Worm (Caenorhabditis elegans) whole organism, young adult: ENCODE data around the gene Y32B12B.8.

ENCODE experiments used
- B0261.1 ChIP-seq: sonication (generic microtip); optimal IDR thresholded peaks from 2 replicates; lab custom pipeline; 2016; ENCODE audit warnings: mild to moderate bottlenecking, missing genetic modification characterization, moderate library complexity, missing compliant biosample characterization
- C17E4.6 ChIP-seq: fragments of 200-800 bp; sonication (Bioruptor generic); IDR thresholded peaks from 2 replicates; pipeline ENCODE4 v1.3.6; 2022; ENCODE audit warnings: missing genetic modification reagents, missing genetic modification characterization, missing compliant biosample characterization
- F49E8.2 ChIP-seq: sonication (generic microtip); optimal IDR thresholded peaks from 3 replicates; lab custom pipeline; 2017; ENCODE audit warnings: missing genetic modification characterization, mild to moderate bottlenecking, missing compliant biosample characterization, antibody characterized with exemption, moderate library complexity; ENCODE audit not compliant: insufficient read depth
- F55B11.4 ChIP-seq: sonication (generic microtip); optimal IDR thresholded peaks from 2 replicates; lab custom pipeline; 2016; ENCODE audit warnings: missing compliant biosample characterization, missing genetic modification characterization, borderline replicate concordance; ENCODE audit not compliant: insufficient read depth
- F57C9.4 ChIP-seq: sonication (generic microtip); optimal IDR thresholded peaks from 2 replicates; lab custom pipeline; 2017; ENCODE audit warnings: mild to moderate bottlenecking, missing genetic modification characterization, missing compliant biosample characterization
- K11D2.4 ChIP-seq: fragments of 200-800 bp; sonication (Bioruptor generic); IDR thresholded peaks from 2 replicates; pipeline ENCODE4 v1.3.6; 2022; ENCODE audit warnings: missing genetic modification reagents, missing genetic modification characterization, missing compliant biosample characterization
- K12H6.12 ChIP-seq: fragments of 200-800 bp; sonication (Bioruptor generic); optimal IDR thresholded peaks from 2 replicates; lab custom pipeline; 2018; ENCODE audit warnings: mild to moderate bottlenecking, missing genetic modification characterization, missing compliant biosample characterization
- Y53F4B.3 ChIP-seq: fragments of 200-800 bp; sonication (Bioruptor generic); IDR thresholded peaks from 2 replicates; pipeline ENCODE4 v1.3.6; 2022; ENCODE audit warnings: missing genetic modification reagents, missing genetic modification characterization, missing compliant biosample characterization
- Y56A3A.18 ChIP-seq: fragments of 200-800 bp; sonication (Bioruptor generic); IDR thresholded peaks from 2 replicates; pipeline ENCODE4 v1.3.6; 2022; ENCODE audit warnings: missing genetic modification reagents, missing genetic modification characterization, missing compliant biosample characterization
- ZK185.1 ChIP-seq: sonication (generic microtip); optimal IDR thresholded peaks from 2 replicates; lab custom pipeline; 2016; ENCODE audit warnings: mild to moderate bottlenecking, missing genetic modification characterization, missing compliant biosample characterization; ENCODE audit not compliant: poor library complexity, severe bottlenecking
- aptf-2 ChIP-seq: fragments of 200-800 bp; sonication (Bioruptor generic); conservative IDR thresholded peaks from 2 replicates; pipeline ENCODE4 v1.3.6; 2022; ENCODE audit warnings: missing genetic modification reagents, missing genetic modification characterization, missing compliant biosample characterization
- attf-3 ChIP-seq: fragments of 200-800 bp; sonication (Bioruptor generic); conservative IDR thresholded peaks from 2 replicates; pipeline ENCODE4 v1.3.6; 2022; ENCODE audit warnings: missing genetic modification reagents, missing genetic modification characterization, missing compliant biosample characterization
- attf-5 ChIP-seq: fragments of 200-800 bp; sonication (Bioruptor generic); optimal IDR thresholded peaks from 2 replicates; lab custom pipeline; 2018; ENCODE audit warnings: mild to moderate bottlenecking, missing genetic modification characterization, missing compliant biosample characterization
- attf-6 ChIP-seq: fragments of 200-800 bp; sonication (Bioruptor generic); IDR thresholded peaks from 2 replicates; pipeline ENCODE4 v1.3.6; 2022; ENCODE audit warnings: missing genetic modification reagents, missing genetic modification characterization, missing compliant biosample characterization
- cebp-1 ChIP-seq, 2 experiments: fragments of 200-800 bp in 1 of 2; sonication (Bioruptor generic) in 1 of 2; sonication (generic microtip) in 1 of 2; IDR thresholded peaks in 1 of 2; optimal IDR thresholded peaks in 1 of 2; 2 replicates each; pipeline versions ENCODE4 v1.3.6 to Lab custom; 2017 to 2022; ENCODE audit warnings: missing compliant biosample characterization in 2 of 2, missing genetic modification characterization in 2 of 2, mild to moderate bottlenecking in 1 of 2, missing genetic modification reagents in 1 of 2, moderate library complexity in 1 of 2
- ceh-100 ChIP-seq: fragments of 200-800 bp; sonication (Bioruptor generic); IDR thresholded peaks from 2 replicates; pipeline ENCODE4 v1.3.6; 2022; ENCODE audit warnings: missing genetic modification reagents, missing genetic modification characterization, missing compliant biosample characterization
- ceh-27 ChIP-seq: fragments of 200-800 bp; sonication (Bioruptor generic); optimal IDR thresholded peaks from 2 replicates; lab custom pipeline; 2018; ENCODE audit warnings: mild to moderate bottlenecking, missing genetic modification characterization, moderate library complexity, missing compliant biosample characterization
- ceh-79 ChIP-seq: sonication (generic microtip); optimal IDR thresholded peaks from 2 replicates; lab custom pipeline; 2017; ENCODE audit warnings: mild to moderate bottlenecking, missing genetic modification characterization, missing compliant biosample characterization
- ceh-91 ChIP-seq: fragments of 200-800 bp; sonication (Bioruptor generic); IDR thresholded peaks from 2 replicates; pipeline ENCODE4 v1.3.6; 2022; ENCODE audit warnings: missing genetic modification reagents, missing genetic modification characterization, missing compliant biosample characterization
- dox-1 ChIP-seq: fragments of 200-800 bp; sonication (Bioruptor generic); IDR thresholded peaks from 2 replicates; pipeline ENCODE4 v1.3.6; 2022; ENCODE audit warnings: missing genetic modification reagents, missing genetic modification characterization, missing compliant biosample characterization
- dpl-1 ChIP-seq: fragments of 150-350 bp; optimal IDR thresholded peaks from 2 replicates; lab custom pipeline; 2014; ENCODE audit warnings: missing biosample characterization, missing genetic modification reagents, missing genetic modification characterization
- egl-18 ChIP-seq: fragments of 200-800 bp; sonication (Bioruptor generic); IDR thresholded peaks from 2 replicates; pipeline ENCODE4 v1.3.6; 2022; ENCODE audit warnings: missing genetic modification reagents, missing genetic modification characterization, missing compliant biosample characterization
- ekl-4 ChIP-seq: fragments of 200-800 bp; sonication (Bioruptor generic); IDR thresholded peaks from 2 replicates; pipeline ENCODE4 v1.3.6; 2022; ENCODE audit warnings: missing genetic modification reagents, missing genetic modification characterization, missing compliant biosample characterization
- gei-17 ChIP-seq: fragments of 200-800 bp; sonication (Bioruptor generic); optimal IDR thresholded peaks from 2 replicates; lab custom pipeline; 2018; ENCODE audit warnings: mild to moderate bottlenecking, missing genetic modification characterization, missing compliant biosample characterization
- him-1 ChIP-seq: sonication (generic microtip); optimal IDR thresholded peaks from 2 replicates; lab custom pipeline; 2016; ENCODE audit warnings: missing genotype, missing genetic modification reagents, missing genetic modification characterization, missing compliant biosample characterization
- hmg-1.2 ChIP-seq: fragments of 200-800 bp; sonication (Bioruptor generic); IDR thresholded peaks from 2 replicates; pipeline ENCODE4 v1.3.6; 2022; ENCODE audit warnings: missing genetic modification reagents, missing genetic modification characterization, missing compliant biosample characterization
- hsf-1 ChIP-seq: fragments of 200-800 bp; sonication (Bioruptor generic); IDR thresholded peaks from 2 replicates; pipeline ENCODE4 v1.3.6; 2022; ENCODE audit warnings: missing genetic modification reagents, missing genetic modification characterization, missing compliant biosample characterization
- lag-1 ChIP-seq: fragments of 200-800 bp; sonication (Bioruptor generic); IDR thresholded peaks from 2 replicates; pipeline ENCODE4 v1.3.6; 2022; ENCODE audit warnings: missing genetic modification reagents, missing genetic modification characterization, missing compliant biosample characterization
- let-607 ChIP-seq, 2 experiments: fragments of 200-800 bp in 1 of 2; sonication (Bioruptor generic) in 1 of 2; sonication (generic microtip) in 1 of 2; optimal IDR thresholded peaks; 2 replicates each; lab custom pipeline; 2016 to 2018; ENCODE audit warnings: mild to moderate bottlenecking in 2 of 2, missing compliant biosample characterization in 2 of 2, missing genetic modification characterization in 2 of 2, moderate library complexity in 2 of 2, missing genotype in 1 of 2
- lin-54 ChIP-seq: fragments of 200-800 bp; sonication (Bioruptor generic); optimal IDR thresholded peaks from 2 replicates; lab custom pipeline; 2018; ENCODE audit warnings: mild to moderate bottlenecking, missing genetic modification characterization, missing compliant biosample characterization
- lsl-1 ChIP-seq: fragments of 200-800 bp; sonication (Bioruptor generic); optimal IDR thresholded peaks from 2 replicates; lab custom pipeline; 2018; ENCODE audit warnings: mild to moderate bottlenecking, missing genetic modification characterization, moderate library complexity, missing compliant biosample characterization
- madf-10 ChIP-seq: sonication (generic microtip); optimal IDR thresholded peaks from 2 replicates; lab custom pipeline; 2016; ENCODE audit warnings: mild to moderate bottlenecking, missing genetic modification characterization, missing compliant biosample characterization
- madf-3 ChIP-seq: fragments of 200-800 bp; sonication (Bioruptor generic); IDR thresholded peaks from 2 replicates; pipeline ENCODE4 v1.3.6; 2022; ENCODE audit warnings: missing genetic modification reagents, missing genetic modification characterization, missing compliant biosample characterization
- madf-8 ChIP-seq: fragments of 200-800 bp; sonication (Bioruptor generic); conservative IDR thresholded peaks from 2 replicates; pipeline ENCODE4 v1.3.6; 2022; ENCODE audit warnings: missing genetic modification reagents, missing genetic modification characterization, missing compliant biosample characterization
- mcd-1 ChIP-seq: fragments of 200-800 bp; sonication (Bioruptor generic); IDR thresholded peaks from 2 replicates; pipeline ENCODE4 v1.3.6; 2022; ENCODE audit warnings: missing genetic modification reagents, missing genetic modification characterization, missing compliant biosample characterization
- mel-28 ChIP-seq: sonication (generic microtip); optimal IDR thresholded peaks from 2 replicates; lab custom pipeline; 2016; ENCODE audit warnings: borderline replicate concordance, mild to moderate bottlenecking, missing genetic modification characterization, missing compliant biosample characterization
- pbrm-1 ChIP-seq: fragments of 200-800 bp; sonication (Bioruptor generic); IDR thresholded peaks from 2 replicates; pipeline ENCODE4 v1.3.6; 2022; ENCODE audit warnings: missing genetic modification reagents, missing genetic modification characterization, missing compliant biosample characterization
- pha-4 ChIP-seq: fragments of 150-350 bp; sonication (generic microtip); optimal IDR thresholded peaks from 2 replicates; lab custom pipeline; 2014; ENCODE audit warnings: missing biosample characterization, missing genetic modification reagents, missing genetic modification characterization
- rcor-1 ChIP-seq: fragments of 200-800 bp; sonication (Bioruptor generic); IDR thresholded peaks from 2 replicates; pipeline ENCODE4 v1.3.6; 2022; ENCODE audit warnings: missing genetic modification reagents, missing genetic modification characterization, missing compliant biosample characterization
- sea-2 ChIP-seq: fragments of 200-800 bp; sonication (Bioruptor generic); IDR thresholded peaks from 2 replicates; pipeline ENCODE4 v1.3.6; 2022; ENCODE audit warnings: missing genetic modification characterization, missing compliant biosample characterization
- somi-1 ChIP-seq: fragments of 200-800 bp; sonication (Bioruptor generic); optimal IDR thresholded peaks from 2 replicates; lab custom pipeline; 2018; ENCODE audit warnings: mild to moderate bottlenecking, missing genetic modification characterization, missing compliant biosample characterization
- tlf-1 ChIP-seq: fragments of 200-800 bp; sonication (Bioruptor generic); optimal IDR thresholded peaks from 2 replicates; lab custom pipeline; 2018; ENCODE audit warnings: mild to moderate bottlenecking, missing genetic modification characterization, missing compliant biosample characterization
- unc-130 ChIP-seq: sonication (generic microtip); optimal IDR thresholded peaks from 2 replicates; lab custom pipeline; 2016; ENCODE audit warnings: missing genetic modification reagents, missing genetic modification characterization, missing compliant biosample characterization
- ztf-3 ChIP-seq: fragments of 200-800 bp; sonication (Bioruptor generic); optimal IDR thresholded peaks from 2 replicates; lab custom pipeline; 2018; ENCODE audit warnings: mild to moderate bottlenecking, missing genetic modification characterization, missing compliant biosample characterization
- ztf-6 ChIP-seq: fragments of 200-800 bp; sonication (Bioruptor generic); IDR thresholded peaks from 2 replicates; pipeline ENCODE4 v1.3.6; 2022; ENCODE audit warnings: missing genetic modification reagents, missing genetic modification characterization, missing compliant biosample characterization

The Y32B12B.8 gene

DNA sequence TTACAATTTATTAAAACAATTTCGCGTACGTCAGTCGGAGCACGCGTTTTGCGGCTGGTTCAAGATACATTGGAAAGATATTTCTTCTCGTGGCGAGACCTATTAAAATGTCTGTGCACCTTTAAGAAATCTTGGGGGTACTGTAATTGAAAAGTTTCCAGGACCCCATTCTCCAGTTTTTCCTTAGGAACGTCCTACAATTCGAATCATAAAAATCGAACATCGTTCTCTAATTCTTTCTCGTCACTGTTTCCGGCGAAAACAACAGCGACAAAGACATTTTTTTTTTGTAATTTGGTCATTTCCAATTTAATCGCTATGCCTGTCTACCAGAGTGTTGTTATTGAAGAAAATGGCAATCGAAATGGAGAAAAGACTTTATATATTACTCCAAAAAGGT lies 1.4 kb downstream of the Y32B12B.8 start, which contains the start of gene Y32B12B.1:
TSS of gene Y32B12B.1 (plus strand) at position 301 of the 400 bp plus-strand sequence.
- TF ChIP-seq F55B11.4 (tag; lab: Kevin White, UChicago) (no peak), egl-18 (GFP tag; lab: Robert Waterston, UW) (no peak), Y56A3A.18 (no peak), ekl-4 (GFP tag; lab: Robert Waterston, UW) (no peak), ceh-27 (GFP tag; lab: Kevin White, UChicago) (no peak), F57C9.4 (tag; lab: Kevin White, UChicago) (no peak), attf-3 (no peak), mel-28 (tag; lab: Kevin White, UChicago) (no peak), lag-1 (no peak), gei-17 (GFP tag; lab: Kevin White, UChicago) (no peak), K12H6.12 (tag; lab: Kevin White, UChicago) (no peak), Y53F4B.3 (GFP tag; lab: Robert Waterston, UW) (no peak), pbrm-1 (no peak), mcd-1 (GFP tag; lab: Robert Waterston, UW) (no peak)
- TF ChIP-seq, all 124 proteins: peak for 0

DNA sequence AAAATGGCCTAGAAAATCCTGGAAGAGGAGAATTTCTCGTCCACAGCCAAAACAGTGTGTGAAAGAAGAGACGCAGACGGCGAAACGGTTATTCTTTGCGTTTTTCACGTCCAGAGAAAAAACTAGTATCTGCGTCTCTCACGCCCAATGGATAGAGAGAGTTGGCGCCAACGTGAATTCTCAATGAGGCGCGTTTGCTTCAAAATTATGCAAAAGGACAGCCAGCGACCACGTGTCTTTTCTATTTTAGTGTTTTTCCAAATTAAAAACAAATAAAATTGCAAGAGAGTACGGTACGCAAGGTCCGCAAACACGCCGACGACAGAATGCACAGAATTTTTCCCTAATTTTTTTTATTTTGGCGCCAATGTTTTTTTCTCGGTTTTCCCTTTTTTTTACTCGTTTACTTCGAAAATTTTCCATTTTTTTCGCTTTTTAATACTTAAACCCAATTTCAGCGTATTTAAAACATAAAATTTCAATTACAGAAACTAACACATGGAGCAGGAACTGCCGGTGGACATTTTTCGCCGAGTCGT lies 2.7 kb downstream of the Y32B12B.8 start, which contains the start of gene Y32B12B.2:
TSS of gene Y32B12B.2 (plus strand) at position 489 of the 539 bp plus-strand sequence.
- peak; percentile 50 for TF ChIP-seq attf-5 (GFP tag; lab: Kevin White, UChicago)
- 0 out of 2 replicates have a peak, but pooled peaks have one; percentile 11 for TF ChIP-seq ztf-6 (GFP tag; lab: Robert Waterston, UW)
- TF ChIP-seq lin-54 (GFP tag; lab: Kevin White, UChicago): peak; percentile 57
- 0 out of 2 replicates have a peak, but pooled peaks have one; percentile 15 for TF ChIP-seq rcor-1 (GFP tag; lab: Robert Waterston, UW)
- TF ChIP-seq madf-3 (GFP tag; lab: Robert Waterston, UW): 0 out of 2 replicates have a peak, but pooled peaks have one; percentile 17
- TF ChIP-seq unc-130 (GFP tag; lab: Kevin White, UChicago): peak; percentile 26
- peak; percentile 81 for TF ChIP-seq hmg-1.2 (GFP tag; lab: Robert Waterston, UW)
- TF ChIP-seq him-1 (tag; lab: Kevin White, UChicago): no peak
- peak; percentile 61 for TF ChIP-seq hsf-1 (GFP tag; lab: Robert Waterston, UW)
- TF ChIP-seq ZK185.1 (tag; lab: Kevin White, UChicago): no peak
- peak; percentile 56 for TF ChIP-seq attf-6
- peak; percentile 82 for TF ChIP-seq lsl-1 (GFP tag; lab: Kevin White, UChicago)
- no peak for TF ChIP-seq B0261.1 (tag; lab: Kevin White, UChicago)
- no peak for TF ChIP-seq Y56A3A.18
- peak; percentile 53 for TF ChIP-seq ceh-91
- no peak for TF ChIP-seq ceh-79 (tag; lab: Kevin White, UChicago)
- TF ChIP-seq madf-8 (GFP tag; lab: Robert Waterston, UW): peak; percentile 40
- peak; percentile 39; the same call in 1 of the 2 replicates for TF ChIP-seq K11D2.4 (GFP tag; lab: Robert Waterston, UW)
- TF ChIP-seq C17E4.6: no peak
- peak; percentile 31 for TF ChIP-seq tlf-1 (GFP tag; lab: Kevin White, UChicago)
- 0 out of 2 replicates have a peak, but pooled peaks have one; percentile 32 for TF ChIP-seq cebp-1 (GFP tag; IDR thresholded peaks at IDR 0.05; lab: Robert Waterston, UW)
- TF ChIP-seq cebp-1 (tag; optimal IDR thresholded peaks at IDR 0.05; lab: Kevin White, UChicago): no peak
- peak; percentile 33 for TF ChIP-seq F49E8.2 (tag; lab: Kevin White, UChicago)
- TF ChIP-seq ceh-100 (GFP tag; lab: Robert Waterston, UW): peak; percentile 54; the same call in 1 of the 2 replicates
- TF ChIP-seq somi-1 (GFP tag; lab: Kevin White, UChicago): peak; percentile 22
- TF ChIP-seq let-607 (tag; optimal IDR thresholded peaks at IDR 0.05; lab: Kevin White, UChicago): peak in 1 of 2 experiments; percentile 52
- no peak for TF ChIP-seq ztf-3 (GFP tag; lab: Kevin White, UChicago)
- peak; percentile 93 for TF ChIP-seq dox-1 (GFP tag; lab: Robert Waterston, UW)
- TF ChIP-seq sea-2 (GFP tag; lab: Robert Waterston, UW): 0 out of 2 replicates have a peak, but pooled peaks have one; percentile 32
- TF ChIP-seq madf-10 (tag; lab: Kevin White, UChicago): no peak
- TF ChIP-seq egl-18 (GFP tag; lab: Robert Waterston, UW): no peak
- peak; percentile 76 for TF ChIP-seq dpl-1 (GFP tag; lab: Kevin White, UChicago)
- 0 out of 2 replicates have a peak, but pooled peaks have one; percentile 5 for TF ChIP-seq aptf-2 (GFP tag; lab: Robert Waterston, UW)
- no peak for TF ChIP-seq pha-4 (tag; lab: Kevin White, UChicago)
